Fruit fly (Drosophila melanogaster) whole organism, pupa: ENCODE results near the gene CG3061.

Source experiments
- CG10348 ChIP-seq: fragments of 200-800 bp; sonication (Bioruptor generic); IDR thresholded peaks from 2 replicates; pipeline ENCODE4 v1.3.6; 2022; ENCODE audit warnings: missing biosample characterization, missing genetic modification characterization
- CG12605 ChIP-seq: fragments of 200-800 bp; sonication (Bioruptor generic); IDR thresholded peaks from 2 replicates; pipeline ENCODE4 v1.3.6; 2022; ENCODE audit warnings: missing biosample characterization, missing genetic modification characterization
- CG13204 ChIP-seq: fragments of 200-800 bp; sonication (Bioruptor generic); optimal IDR thresholded peaks from 2 replicates; lab custom pipeline; 2018; ENCODE audit warnings: missing biosample characterization, mild to moderate bottlenecking, missing genetic modification characterization, moderate library complexity
- CG14655 ChIP-seq: fragments of 200-800 bp; sonication (Bioruptor generic); optimal IDR thresholded peaks from 3 replicates; lab custom pipeline; 2017; ENCODE audit warnings: mild to moderate bottlenecking, missing biosample characterization, missing genetic modification reagents, missing genetic modification characterization
- CG15710 ChIP-seq: fragments of 200-800 bp; sonication (Bioruptor generic); optimal IDR thresholded peaks from 2 replicates; lab custom pipeline; 2018; ENCODE audit warnings: missing biosample characterization, mild to moderate bottlenecking, missing genetic modification characterization, moderate library complexity
- CG17806 ChIP-seq: fragments of 200-800 bp; sonication (Bioruptor generic); optimal IDR thresholded peaks from 2 replicates; lab custom pipeline; 2018; ENCODE audit warnings: missing biosample characterization, mild to moderate bottlenecking, missing genetic modification characterization, moderate library complexity
- CG32121 ChIP-seq: fragments of 200-800 bp; sonication (Bioruptor generic); IDR thresholded peaks from 2 replicates; pipeline ENCODE4 v1.3.6; 2022; ENCODE audit warnings: missing biosample characterization, missing genetic modification characterization
- CG34367 ChIP-seq: fragments of 200-800 bp; sonication (Bioruptor generic); optimal IDR thresholded peaks from 2 replicates; lab custom pipeline; 2018; ENCODE audit warnings: missing biosample characterization, mild to moderate bottlenecking, missing genetic modification characterization
- CG4496 ChIP-seq: fragments of 200-800 bp; sonication (Bioruptor generic); IDR thresholded peaks from 3 replicates; pipeline ENCODE4 v1.3.6; 2022; ENCODE audit warnings: missing biosample characterization, missing genetic modification characterization
- CG8159 ChIP-seq: fragments of 200-800 bp; sonication (Bioruptor generic); optimal IDR thresholded peaks from 3 replicates; lab custom pipeline; 2018; ENCODE audit warnings: missing biosample characterization, mild to moderate bottlenecking, missing genetic modification characterization, moderate library complexity
- CG8301 ChIP-seq: fragments of 200-800 bp; sonication (Bioruptor generic); optimal IDR thresholded peaks from 2 replicates; lab custom pipeline; 2018; ENCODE audit warnings: missing biosample characterization, mild to moderate bottlenecking, missing genetic modification characterization
- CG9948 ChIP-seq: fragments of 200-800 bp; sonication (Bioruptor generic); optimal IDR thresholded peaks from 2 replicates; lab custom pipeline; 2018; ENCODE audit warnings: missing biosample characterization, mild to moderate bottlenecking, missing genetic modification characterization, moderate library complexity
- D1 ChIP-seq: fragments of 200-800 bp; sonication (Bioruptor generic); optimal IDR thresholded peaks from 2 replicates; lab custom pipeline; 2018; ENCODE audit warnings: missing biosample characterization, mild to moderate bottlenecking, missing genetic modification characterization, moderate library complexity
- EcR ChIP-seq: fragments of 200-800 bp; sonication (Bioruptor generic); optimal IDR thresholded peaks from 3 replicates; lab custom pipeline; 2019; ENCODE audit warnings: missing biosample characterization, missing genetic modification characterization, mild to moderate bottlenecking, moderate library complexity, missing genetic modification reagents
- Ets98B ChIP-seq: fragments of 200-800 bp; sonication (Bioruptor generic); IDR thresholded peaks from 2 replicates; pipeline ENCODE4 v1.3.6; 2022; ENCODE audit warnings: missing biosample characterization, missing genetic modification characterization
- Pif1A ChIP-seq: fragments of 200-800 bp; sonication (Bioruptor generic); optimal IDR thresholded peaks from 3 replicates; lab custom pipeline; 2016; ENCODE audit warnings: missing biosample characterization, missing genetic modification characterization
- Pif1B ChIP-seq: fragments of 200-800 bp; sonication (Bioruptor generic); optimal IDR thresholded peaks from 3 replicates; lab custom pipeline; 2016; ENCODE audit warnings: missing biosample characterization, missing genetic modification characterization
- Snoo ChIP-seq: fragments of 200-800 bp; sonication (Bioruptor generic); optimal IDR thresholded peaks from 3 replicates; lab custom pipeline; 2017; ENCODE audit warnings: missing biosample characterization, mild to moderate bottlenecking, missing genetic modification characterization, inconsistent platforms
- fd96Ca ChIP-seq: fragments of 200-800 bp; sonication (Bioruptor generic); IDR thresholded peaks from 3 replicates; pipeline ENCODE4 v1.3.6; 2022; ENCODE audit warnings: missing biosample characterization, missing genetic modification characterization
- gl ChIP-seq: fragments of 200-800 bp; sonication (Bioruptor generic); optimal IDR thresholded peaks from 2 replicates; lab custom pipeline; 2018; ENCODE audit warnings: missing biosample characterization, mild to moderate bottlenecking, missing genetic modification characterization
- rn ChIP-seq: fragments of 200-800 bp; sonication (Bioruptor generic); IDR thresholded peaks from 2 replicates; pipeline ENCODE4 v1.3.6; 2022; ENCODE audit warnings: missing biosample characterization, missing genetic modification characterization

CG3061 gene

DNA sequence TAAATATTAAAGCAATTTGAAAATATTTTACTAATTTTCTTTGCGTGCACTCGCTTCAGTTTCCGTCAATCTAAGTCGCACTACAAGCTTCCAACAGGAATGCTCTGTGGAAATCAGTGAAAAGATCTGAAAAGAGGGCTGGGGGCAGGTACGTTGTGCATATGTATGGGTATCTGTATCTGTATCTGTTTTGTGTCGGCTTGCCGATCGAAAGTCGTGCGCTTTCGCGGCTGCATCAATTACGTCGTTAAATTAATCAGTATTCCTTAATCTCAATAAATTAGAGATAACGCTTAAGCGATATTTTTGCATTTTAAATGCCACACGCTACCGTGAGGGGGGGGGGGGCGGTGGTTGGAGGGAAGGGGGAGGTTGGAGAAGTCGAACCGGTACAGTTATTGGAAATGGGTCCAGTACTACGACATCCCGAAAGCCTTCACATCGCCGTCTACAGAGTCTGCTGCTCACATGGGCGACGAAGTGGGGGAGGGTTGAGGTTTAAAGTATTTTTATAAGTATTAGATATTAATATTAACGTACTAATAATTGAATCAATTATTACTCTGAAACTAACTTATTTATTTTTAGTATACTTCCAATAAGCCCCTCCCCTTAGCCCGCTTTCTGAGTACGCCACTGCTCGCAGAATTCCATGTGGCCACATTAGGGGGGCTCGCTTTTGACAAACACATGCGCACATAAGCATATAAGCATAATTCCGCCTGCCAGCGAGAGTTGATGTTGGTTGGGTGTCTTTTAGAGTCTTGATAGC is 21.1 kb downstream of the CG3061 start:
- TF ChIP-seq Ets98B (GFP tag; lab: Robert Waterston, UW) (peak; percentile 97), CG4496 (GFP tag; lab: Robert Waterston, UW) (peak; percentile 98), CG8301 (peak; percentile 94), gl (peak; percentile 77), Pif1B (GFP tag; lab: Kevin White, UChicago) (peak; percentile 89), D1 (tag; lab: Kevin White, UChicago) (peak; percentile 76), CG8159 (tag; lab: Kevin White, UChicago) (peak; percentile 94), CG17806 (peak; percentile 93), CG12605 (GFP tag; lab: Robert Waterston, UW) (peak; percentile 94), CG10348 (GFP tag; lab: Robert Waterston, UW) (peak; percentile 83), fd96Ca (GFP tag; lab: Robert Waterston, UW) (peak; percentile 98), CG34367 (peak; percentile 89), CG13204 (GFP tag; lab: Kevin White, UChicago) (peak; percentile 91), Snoo (tag; lab: Kevin White, UChicago) (peak; percentile 92), EcR (peak; percentile 63), CG9948 (peak; percentile 93), Pif1A (peak; percentile 86), CG14655 (GFP tag; lab: Kevin White, UChicago) (peak; percentile 94), CG32121 (GFP tag; lab: Robert Waterston, UW) (peak; percentile 98), rn (GFP tag; lab: Robert Waterston, UW) (peak; percentile 94), CG15710 (tag; lab: Kevin White, UChicago) (peak; percentile 96)

DNA sequence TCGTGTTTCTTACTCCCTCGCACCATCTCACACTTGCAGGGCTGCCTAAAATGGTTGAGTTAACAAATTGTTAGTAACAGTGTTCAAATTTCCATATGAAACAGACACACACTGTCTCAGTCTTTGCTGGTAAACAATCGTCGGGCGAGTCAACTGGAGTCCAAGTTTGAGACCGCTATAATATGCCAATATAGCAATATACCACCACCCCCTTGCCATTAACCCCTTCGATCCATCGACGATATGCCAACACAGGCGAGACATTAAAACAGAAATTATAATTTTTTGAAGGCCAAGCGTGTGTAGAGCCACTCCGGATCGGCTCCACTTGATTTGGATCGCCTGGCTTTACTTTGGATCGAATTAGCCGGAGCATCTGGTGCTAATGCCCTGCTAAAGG is 21.9 kb downstream of the CG3061 start:
- TF ChIP-seq Pif1B (GFP tag; lab: Kevin White, UChicago) (no peak), rn (GFP tag; lab: Robert Waterston, UW) (no peak), CG32121 (GFP tag; lab: Robert Waterston, UW) (no peak), CG13204 (GFP tag; lab: Kevin White, UChicago) (no peak), CG8301 (no peak), D1 (tag; lab: Kevin White, UChicago) (no peak), CG8159 (tag; lab: Kevin White, UChicago) (no peak)
- TF ChIP-seq, all 21 proteins: peak for 0

dm6 chr3R:14055944-14056319 is 23.8 kb downstream of the CG3061 start:
- TF ChIP-seq EcR: peak; percentile 63
- peak; percentile 71; the same call in 1 of the 3 replicates for TF ChIP-seq fd96Ca (GFP tag; lab: Robert Waterston, UW)
- TF ChIP-seq CG12605 (GFP tag; lab: Robert Waterston, UW): peak; percentile 34
- TF ChIP-seq CG13204 (GFP tag; lab: Kevin White, UChicago): no peak
- TF ChIP-seq gl: no peak
- no peak for TF ChIP-seq Pif1B (GFP tag; lab: Kevin White, UChicago)
- TF ChIP-seq Snoo (tag; lab: Kevin White, UChicago): no peak
- TF ChIP-seq CG4496 (GFP tag; lab: Robert Waterston, UW): no peak
- TF ChIP-seq CG32121 (GFP tag; lab: Robert Waterston, UW): 0 out of 2 replicates have a peak, but pooled peaks have one; percentile 43
- no peak for TF ChIP-seq CG15710 (tag; lab: Kevin White, UChicago)
- peak; percentile 37; the same call in 1 of the 2 replicates for TF ChIP-seq Ets98B (GFP tag; lab: Robert Waterston, UW)
- TF ChIP-seq CG10348 (GFP tag; lab: Robert Waterston, UW): no peak

- peak; percentile 43 for TF ChIP-seq Ets98B (GFP tag; lab: Robert Waterston, UW)
- TF ChIP-seq CG8301: peak; percentile 66
- TF ChIP-seq Pif1B (GFP tag; lab: Kevin White, UChicago): peak; percentile 43
- peak; percentile 60; the same call in 1 of the 2 replicates for TF ChIP-seq CG32121 (GFP tag; lab: Robert Waterston, UW)
- TF ChIP-seq CG12605 (GFP tag; lab: Robert Waterston, UW): peak; percentile 62; the same call in 1 of the 2 replicates
- TF ChIP-seq EcR: peak; percentile 43
- peak; percentile 39 for TF ChIP-seq CG13204 (GFP tag; lab: Kevin White, UChicago)
- TF ChIP-seq CG14655 (GFP tag; lab: Kevin White, UChicago): peak; percentile 70
- TF ChIP-seq CG34367: peak; percentile 47
- peak; percentile 59 for TF ChIP-seq Snoo (tag; lab: Kevin White, UChicago)
- TF ChIP-seq D1 (tag; lab: Kevin White, UChicago): peak; percentile 69
- peak; percentile 54 for TF ChIP-seq Pif1A
- TF ChIP-seq gl: no peak
- peak; percentile 76 for TF ChIP-seq CG8159 (tag; lab: Kevin White, UChicago)
- peak; percentile 70; the same call in 1 of the 3 replicates for TF ChIP-seq CG4496 (GFP tag; lab: Robert Waterston, UW)
- no peak; the same call in 1 of the 3 replicates for TF ChIP-seq fd96Ca (GFP tag; lab: Robert Waterston, UW)
- TF ChIP-seq CG10348 (GFP tag; lab: Robert Waterston, UW): no peak
- peak; percentile 66 for TF ChIP-seq CG9948
- TF ChIP-seq CG17806: peak; percentile 66
- no peak for TF ChIP-seq rn (GFP tag; lab: Robert Waterston, UW)
- peak; percentile 74 for TF ChIP-seq CG15710 (tag; lab: Kevin White, UChicago)
These were observed 24.3 kb downstream of the CG3061 start, which contains the start of gene foxo for dm6 chr3R:14056320-14057053. Gene foxo (plus strand): TSS chr3R:14056945.
